Worm (Caenorhabditis elegans) whole organism, young adult: ENCODE results near the gene D1086.11.

Source experiments
- F55B11.4 ChIP-seq: sonication (generic microtip); optimal IDR thresholded peaks from 2 replicates; lab custom pipeline; 2016; ENCODE audit warnings: missing compliant biosample characterization, missing genetic modification characterization, borderline replicate concordance; ENCODE audit not compliant: insufficient read depth
- T26A5.8 ChIP-seq: sonication (generic microtip); optimal IDR thresholded peaks from 2 replicates; lab custom pipeline; 2016; ENCODE audit warnings: missing genetic modification characterization, missing compliant biosample characterization
- bed-2 ChIP-seq: fragments of 200-800 bp; sonication (Bioruptor generic); IDR thresholded peaks from 2 replicates; pipeline ENCODE4 v1.3.6; 2022; ENCODE audit warnings: missing genetic modification reagents, missing genetic modification characterization, missing compliant biosample characterization
- hlh-26 ChIP-seq: fragments of 200-800 bp; sonication (Bioruptor generic); conservative IDR thresholded peaks from 2 replicates; pipeline ENCODE4 v1.3.6; 2022; ENCODE audit warnings: missing genetic modification reagents, missing genetic modification characterization, missing compliant biosample characterization
- lag-1 ChIP-seq: fragments of 200-800 bp; sonication (Bioruptor generic); IDR thresholded peaks from 2 replicates; pipeline ENCODE4 v1.3.6; 2022; ENCODE audit warnings: missing genetic modification reagents, missing genetic modification characterization, missing compliant biosample characterization
- lsy-27 ChIP-seq: sonication (generic microtip); optimal IDR thresholded peaks from 2 replicates; lab custom pipeline; 2017; ENCODE audit warnings: missing genetic modification characterization, mild to moderate bottlenecking, missing compliant biosample characterization, antibody characterized with exemption, missing genotype, borderline replicate concordance; ENCODE audit not compliant: insufficient read depth
- pha-4 ChIP-seq: fragments of 150-350 bp; sonication (generic microtip); optimal IDR thresholded peaks from 2 replicates; lab custom pipeline; 2014; ENCODE audit warnings: missing biosample characterization, missing genetic modification reagents, missing genetic modification characterization
- snpc-4 ChIP-seq, 5 experiments: fragments of 150-350 bp in 1 of 5; sonication (generic microtip) in 4 of 5; optimal IDR thresholded peaks; 2 replicates each; lab custom pipeline; 2014 to 2018; ENCODE audit warnings: missing genetic modification characterization in 5 of 5, missing biosample characterization in 3 of 5, antibody characterized with exemption in 2 of 5, mild to moderate bottlenecking in 2 of 5, missing compliant biosample characterization in 2 of 5, missing genotype in 2 of 5, moderate library complexity in 2 of 5, missing genetic modification reagents in 1 of 5
- tlf-1 ChIP-seq: fragments of 200-800 bp; sonication (Bioruptor generic); optimal IDR thresholded peaks from 2 replicates; lab custom pipeline; 2018; ENCODE audit warnings: mild to moderate bottlenecking, missing genetic modification characterization, missing compliant biosample characterization
- unc-130 ChIP-seq: sonication (generic microtip); optimal IDR thresholded peaks from 2 replicates; lab custom pipeline; 2016; ENCODE audit warnings: missing genetic modification reagents, missing genetic modification characterization, missing compliant biosample characterization
- ztf-3 ChIP-seq: fragments of 200-800 bp; sonication (Bioruptor generic); optimal IDR thresholded peaks from 2 replicates; lab custom pipeline; 2018; ENCODE audit warnings: mild to moderate bottlenecking, missing genetic modification characterization, missing compliant biosample characterization

DNA sequence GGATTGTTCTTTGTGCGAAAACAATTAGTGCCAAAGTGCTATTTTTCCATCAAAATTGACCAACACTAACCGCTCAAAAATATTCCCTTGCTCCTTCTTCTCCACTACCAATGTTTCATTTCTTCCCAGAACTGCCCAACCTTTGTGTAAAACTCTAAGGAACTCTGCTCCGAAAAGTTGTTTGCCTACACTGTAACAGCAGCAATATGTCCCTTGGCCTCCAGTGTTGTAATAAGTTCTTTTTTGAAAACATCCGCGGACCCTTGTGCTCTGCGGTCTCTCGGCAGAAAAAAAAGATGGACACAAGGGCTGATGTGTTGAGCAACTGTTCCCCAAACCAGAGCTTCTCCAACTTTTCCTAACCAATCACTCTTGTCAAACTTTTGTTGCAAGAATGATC, 26.6 kb downstream of the D1086.11 start, which contains the start of gene D1086.12:
- TF ChIP-seq snpc-4 (GFP tag; optimal IDR thresholded peaks at IDR 0.05; lab: Kevin White, UChicago) = no peak
- TF ChIP-seq snpc-4 (tag; optimal IDR thresholded peaks at IDR 0.05; lab: Kevin White, UChicago) = no peak
- TF ChIP-seq pha-4 (tag; lab: Kevin White, UChicago) = no peak
- TF ChIP-seq hlh-26 (GFP tag; lab: Robert Waterston, UW) = no peak
- TF ChIP-seq unc-130 (GFP tag; lab: Kevin White, UChicago) = no peak
- TF ChIP-seq tlf-1 = no peak
- no peak for TF ChIP-seq bed-2 (GFP tag; lab: Robert Waterston, UW)
- TF ChIP-seq lag-1 (GFP tag; lab: Robert Waterston, UW) = no peak
- TF ChIP-seq lsy-27 (tag; lab: Kevin White, UChicago) = no peak
- no peak for TF ChIP-seq ztf-3
- TF ChIP-seq F55B11.4 (tag; lab: Kevin White, UChicago) = no peak
- TF ChIP-seq T26A5.8 (tag; lab: Kevin White, UChicago) = no peak
